Worm (Caenorhabditis elegans) whole organism, L4/young adult: ENCODE data around the gene dyrb-1.

Source experiments
- W03F9.2 ChIP-seq: fragments of 150-350 bp; optimal IDR thresholded peaks from 2 replicates; lab custom pipeline; 2014; ENCODE audit warnings: missing biosample characterization, missing genetic modification characterization
- dao-5 ChIP-seq: sonication (generic microtip); optimal IDR thresholded peaks from 2 replicates; lab custom pipeline; 2016; ENCODE audit warnings: missing genotype, missing genetic modification characterization, moderate library complexity, missing compliant biosample characterization

DNA sequence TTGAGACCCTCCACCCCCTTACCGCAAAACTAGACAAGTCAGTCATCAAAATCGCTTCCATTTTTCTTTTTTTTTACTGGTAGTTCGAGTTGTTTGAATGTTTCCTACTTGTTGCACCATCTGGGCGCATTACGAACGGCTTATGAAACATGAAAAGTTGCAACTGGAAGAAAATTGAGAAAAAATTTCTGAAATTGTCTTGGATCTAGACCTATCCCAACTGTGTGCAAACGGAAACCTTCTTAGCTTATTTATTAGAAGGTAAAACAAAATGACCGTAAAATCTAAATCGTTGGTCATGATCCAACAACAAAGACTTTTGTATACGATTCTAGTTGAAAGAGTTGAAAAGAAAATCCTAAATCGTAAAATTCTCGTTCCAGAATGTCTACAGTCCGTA is 32.5 kb downstream of the dyrb-1 start:
- no peak for TF ChIP-seq W03F9.2 (tag; lab: Kevin White, UChicago)
- TF ChIP-seq dao-5 (tag; lab: Kevin White, UChicago), result no peak
